Fruit fly (Drosophila melanogaster): Measurements from ENCODE around the gene Pp1-13C.
A peak's percentile ranks its signal among the peaks of the same experiment; 100 is the strongest.

The Pp1-13C gene

dm6 chrX:15379014-15379491 is 18.2 kb upstream of the Pp1-13C start, which contains the start of gene acj6:
Gene acj6 (minus strand): TSS chrX:15379064.
- TF ChIP-seq Rel (GFP tag; optimal IDR thresholded peaks at IDR 0.05) = no peak
- TF ChIP-seq Rel (tag; optimal IDR thresholded peaks at IDR 0.05) = no peak
- TF ChIP-seq Sp1 (GFP tag; optimal IDR thresholded peaks at IDR 0.05) = no peak
- no peak for TF ChIP-seq CrebA (GFP tag; optimal IDR thresholded peaks at IDR 0.05; ENCODE audit: borderline replicate concordance)

- no peak for TF ChIP-seq rgr (GFP tag; optimal IDR thresholded peaks at IDR 0.05)
Observed at dm6 chrX:15370103-15370502, 9.2 kb upstream of the Pp1-13C start.

dm6 chrX:15364467-15364866 is 3.6 kb upstream of the Pp1-13C start:
- TF ChIP-seq dmrt93B (GFP tag; optimal IDR thresholded peaks at IDR 0.05) (no peak), Dif (GFP tag; optimal IDR thresholded peaks at IDR 0.05; ENCODE audit: partially characterized antibody) (no peak), brk (GFP tag; optimal IDR thresholded peaks at IDR 0.05) (no peak), HLH106 (tag; optimal IDR thresholded peaks at IDR 0.05) (peak; percentile 1), pan (optimal IDR thresholded peaks at IDR 0.05) (no peak)

- TF ChIP-seq rgr (GFP tag; optimal IDR thresholded peaks at IDR 0.05) = no peak
- TF ChIP-seq HLH106 (tag; optimal IDR thresholded peaks at IDR 0.05) = peak; percentile 11
- TF ChIP-seq fru (GFP tag; optimal IDR thresholded peaks at IDR 0.05) = no peak
- TF ChIP-seq foxo (GFP tag; optimal IDR thresholded peaks at IDR 0.05) = no peak
- TF ChIP-seq ey (GFP tag; optimal IDR thresholded peaks at IDR 0.05) = no peak
Observed at dm6 chrX:15363649-15364048, 2.8 kb upstream of the Pp1-13C start.

- TF ChIP-seq tai (GFP tag; optimal IDR thresholded peaks at IDR 0.05) = no peak
Observed at dm6 chrX:15356410-15356809, 4.5 kb downstream of the Pp1-13C start.

- no peak for TF ChIP-seq jim (GFP tag; optimal IDR thresholded peaks at IDR 0.05)
- TF ChIP-seq Hnf4 (GFP tag; optimal IDR thresholded peaks at IDR 0.05) = no peak
- TF ChIP-seq Vsx2 (GFP tag; optimal IDR thresholded peaks at IDR 0.05; ENCODE audit: partially characterized antibody) = no peak
- no peak for TF ChIP-seq CrebA (GFP tag; optimal IDR thresholded peaks at IDR 0.05; ENCODE audit: borderline replicate concordance)
- no peak for TF ChIP-seq CG32264 (GFP tag; optimal IDR thresholded peaks at IDR 0.05)
- no peak for TF ChIP-seq Rel (GFP tag; optimal IDR thresholded peaks at IDR 0.05)
- TF ChIP-seq Rel (tag; optimal IDR thresholded peaks at IDR 0.05) = no peak
- TF ChIP-seq rgr (GFP tag; optimal IDR thresholded peaks at IDR 0.05) = no peak
- TF ChIP-seq Hr78 (GFP tag; optimal IDR thresholded peaks at IDR 0.05) = no peak
Observed at dm6 chrX:15353654-15354053, 7.2 kb downstream of the Pp1-13C start.

- no peak for TF ChIP-seq br (GFP tag; optimal IDR thresholded peaks at IDR 0.05)
- peak; percentile 72 for TF ChIP-seq Dfd (GFP tag; optimal IDR thresholded peaks at IDR 0.05)
- TF ChIP-seq psq (GFP tag; optimal IDR thresholded peaks at IDR 0.05) = no peak
- TF ChIP-seq dsf (GFP tag; optimal IDR thresholded peaks at IDR 0.05; ENCODE audit: borderline replicate concordance) = no peak
Observed at dm6 chrX:15352692-15353091, 8.2 kb downstream of the Pp1-13C start.

dm6 chrX:15344473-15345331 is 16.2 kb downstream of the Pp1-13C start, which contains the start of the genes CG12608 and Prp5:
Gene CG12608 (minus strand): TSS chrX:15344625.
Gene Prp5 (plus strand): TSS chrX:15345169.
- TF ChIP-seq GATAd (GFP tag; optimal IDR thresholded peaks at IDR 0.05) (no peak), HLH106 (tag; optimal IDR thresholded peaks at IDR 0.05) (peak; percentile 12), tai (GFP tag; optimal IDR thresholded peaks at IDR 0.05) (no peak), dl (GFP tag; optimal IDR thresholded peaks at IDR 0.05; ENCODE audit: insufficient read depth in 1 of 2, partially characterized antibody in 2 of 2) (no peak), Mio (GFP tag; optimal IDR thresholded peaks at IDR 0.05) (no peak), foxo (GFP tag; optimal IDR thresholded peaks at IDR 0.05) (peak in 1 of 2 experiments; percentile 11), woc (GFP tag; optimal IDR thresholded peaks at IDR 0.05) (peak; percentile 0)

Data from whole organism, wandering third instar larva.